Worm (Caenorhabditis elegans): Measurements from ENCODE around the gene C49A9.4.

The C49A9.4 gene

ce11 chrIV:6217503-6217902 is 2.0 kb upstream of the C49A9.4 start:
- TF ChIP-seq flt-1 (GFP tag; IDR thresholded peaks at IDR 0.05), result no peak
- no peak for TF ChIP-seq ceh-36 (tag; optimal IDR thresholded peaks at IDR 0.05)
- no peak for TF ChIP-seq hmbx-1 (tag; optimal IDR thresholded peaks at IDR 0.05)
- no peak for TF ChIP-seq ceh-13 (GFP tag; optimal IDR thresholded peaks at IDR 0.05)
- TF ChIP-seq aly-1 (tag; optimal IDR thresholded peaks at IDR 0.05), result no peak
- no peak for TF ChIP-seq ets-7 (tag; optimal IDR thresholded peaks at IDR 0.05)
- TF ChIP-seq B0310.2 (tag; optimal IDR thresholded peaks at IDR 0.05), result no peak
- TF ChIP-seq sea-1 (GFP tag; conservative IDR thresholded peaks at IDR 0.05), result no peak
- TF ChIP-seq pes-1 (GFP tag; IDR thresholded peaks at IDR 0.05), result no peak
- no peak for TF ChIP-seq F13C5.2 (tag; optimal IDR thresholded peaks at IDR 0.05)
- no peak for TF ChIP-seq tbx-11 (GFP tag; IDR thresholded peaks at IDR 0.05)
- no peak for TF ChIP-seq ama-1 (optimal IDR thresholded peaks at IDR 0.05)
- TF ChIP-seq hmg-4 (GFP tag; optimal IDR thresholded peaks at IDR 0.05), result no peak
- TF ChIP-seq tbx-37 (GFP tag; conservative IDR thresholded peaks at IDR 0.05), result no peak
- no peak for TF ChIP-seq scrt-1 (GFP tag; IDR thresholded peaks at IDR 0.05)
- no peak for TF ChIP-seq tra-4 (tag; optimal IDR thresholded peaks at IDR 0.05)
- no peak for TF ChIP-seq hnd-1 (tag; optimal IDR thresholded peaks at IDR 0.05)

ce11 chrIV:6221878-6222277 is 2.4 kb downstream of the C49A9.4 start, which contains the start of gene C49A9.3:
C49A9.3 (plus strand) TSS chrIV:6222089.
- no peak for TF ChIP-seq tra-4 (tag; optimal IDR thresholded peaks at IDR 0.05)
- TF ChIP-seq B0310.2 (tag; optimal IDR thresholded peaks at IDR 0.05), result no peak
- TF ChIP-seq ceh-13 (GFP tag; optimal IDR thresholded peaks at IDR 0.05), result no peak
- no peak for TF ChIP-seq hnd-1 (tag; optimal IDR thresholded peaks at IDR 0.05)
- no peak for TF ChIP-seq hmg-4 (GFP tag; optimal IDR thresholded peaks at IDR 0.05)
- no peak for TF ChIP-seq scrt-1 (GFP tag; IDR thresholded peaks at IDR 0.05)
- TF ChIP-seq tbx-37 (GFP tag; conservative IDR thresholded peaks at IDR 0.05), result no peak
- no peak for TF ChIP-seq sea-1 (GFP tag; conservative IDR thresholded peaks at IDR 0.05)
- no peak for TF ChIP-seq tbx-11 (GFP tag; IDR thresholded peaks at IDR 0.05)
- TF ChIP-seq aly-1 (tag; optimal IDR thresholded peaks at IDR 0.05), result no peak
- no peak for TF ChIP-seq ets-7 (tag; optimal IDR thresholded peaks at IDR 0.05)
- no peak for TF ChIP-seq pes-1 (GFP tag; IDR thresholded peaks at IDR 0.05)
- TF ChIP-seq hmbx-1 (tag; optimal IDR thresholded peaks at IDR 0.05), result no peak
- no peak for TF ChIP-seq ceh-36 (tag; optimal IDR thresholded peaks at IDR 0.05)
- no peak for TF ChIP-seq ama-1 (optimal IDR thresholded peaks at IDR 0.05)
- no peak for TF ChIP-seq F13C5.2 (tag; optimal IDR thresholded peaks at IDR 0.05)
- TF ChIP-seq flt-1 (GFP tag; IDR thresholded peaks at IDR 0.05), result no peak

- no peak for TF ChIP-seq aly-1 (tag; optimal IDR thresholded peaks at IDR 0.05)
- no peak for TF ChIP-seq B0310.2 (tag; optimal IDR thresholded peaks at IDR 0.05)
- TF ChIP-seq hnd-1 (tag; optimal IDR thresholded peaks at IDR 0.05), result no peak
- TF ChIP-seq hmg-4 (GFP tag; optimal IDR thresholded peaks at IDR 0.05), result no peak
- TF ChIP-seq tbx-11 (GFP tag; IDR thresholded peaks at IDR 0.05), result no peak
- no peak for TF ChIP-seq tbx-37 (GFP tag; conservative IDR thresholded peaks at IDR 0.05)
- TF ChIP-seq pes-1 (GFP tag; IDR thresholded peaks at IDR 0.05), result no peak
- TF ChIP-seq flt-1 (GFP tag; IDR thresholded peaks at IDR 0.05), result no peak
- no peak for TF ChIP-seq hmbx-1 (tag; optimal IDR thresholded peaks at IDR 0.05)
These were observed 5.7 kb downstream of the C49A9.4 start, which contains the start of gene C49A9.2 for ce11 chrIV:6225143-6225542. C49A9.2 (plus strand) TSS chrIV:6225443.

- TF ChIP-seq hmbx-1 (tag; optimal IDR thresholded peaks at IDR 0.05) (no peak), pes-1 (GFP tag; IDR thresholded peaks at IDR 0.05) (no peak), ama-1 (optimal IDR thresholded peaks at IDR 0.05) (no peak), sea-1 (GFP tag; conservative IDR thresholded peaks at IDR 0.05) (no peak), ceh-13 (GFP tag; optimal IDR thresholded peaks at IDR 0.05) (no peak), hmg-4 (GFP tag; optimal IDR thresholded peaks at IDR 0.05) (no peak), ceh-36 (tag; optimal IDR thresholded peaks at IDR 0.05) (no peak), aly-1 (tag; optimal IDR thresholded peaks at IDR 0.05) (no peak), hnd-1 (tag; optimal IDR thresholded peaks at IDR 0.05) (no peak), tbx-11 (GFP tag; IDR thresholded peaks at IDR 0.05) (no peak), F13C5.2 (tag; optimal IDR thresholded peaks at IDR 0.05) (no peak), ets-7 (tag; optimal IDR thresholded peaks at IDR 0.05) (no peak), tbx-37 (GFP tag; conservative IDR thresholded peaks at IDR 0.05) (no peak), B0310.2 (tag; optimal IDR thresholded peaks at IDR 0.05) (no peak), scrt-1 (GFP tag; IDR thresholded peaks at IDR 0.05) (no peak)
These were observed 8.5 kb downstream of the C49A9.4 start, which contains the start of gene C49A9.1 for ce11 chrIV:6227974-6228373. C49A9.1 (plus strand) TSS chrIV:6228190.

DNA sequence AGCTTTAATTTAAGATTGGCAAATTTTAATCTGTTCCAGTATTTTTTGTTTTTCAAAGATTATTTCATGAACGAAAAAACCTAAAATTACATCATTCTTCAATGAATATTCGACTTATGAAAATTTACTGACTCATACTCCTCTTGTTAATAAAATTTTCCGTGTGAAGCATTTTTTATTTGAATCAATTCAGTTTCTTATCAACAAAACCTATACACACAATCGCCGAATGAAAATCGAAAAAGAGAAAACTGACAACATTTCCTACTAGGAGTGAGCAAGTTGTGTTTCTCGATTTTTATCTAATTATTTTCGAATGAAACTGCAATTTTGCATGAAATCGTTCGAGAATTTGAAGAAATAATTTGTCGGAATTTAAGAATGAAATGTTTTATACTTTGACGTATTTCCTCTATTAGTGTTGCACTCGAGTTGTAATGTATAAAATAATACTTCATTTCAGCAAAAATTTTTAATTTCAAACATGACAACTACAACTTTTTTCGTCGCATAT is 11.1 kb downstream of the C49A9.4 start, which contains the start of gene F58F9.4:
TSS of gene F58F9.4 (plus strand) at position 464 of the 514 bp plus-strand sequence.
- TF ChIP-seq ceh-36 (tag; optimal IDR thresholded peaks at IDR 0.05) (no peak), scrt-1 (GFP tag; IDR thresholded peaks at IDR 0.05) (no peak), B0310.2 (tag; optimal IDR thresholded peaks at IDR 0.05) (no peak), hnd-1 (tag; optimal IDR thresholded peaks at IDR 0.05) (no peak), tra-4 (tag; optimal IDR thresholded peaks at IDR 0.05) (no peak), ama-1 (optimal IDR thresholded peaks at IDR 0.05) (no peak), aly-1 (tag; optimal IDR thresholded peaks at IDR 0.05) (no peak), tbx-37 (GFP tag; conservative IDR thresholded peaks at IDR 0.05) (no peak), hmg-4 (GFP tag; optimal IDR thresholded peaks at IDR 0.05) (no peak), tbx-11 (GFP tag; IDR thresholded peaks at IDR 0.05) (no peak), ets-7 (tag; optimal IDR thresholded peaks at IDR 0.05) (no peak), F13C5.2 (tag; optimal IDR thresholded peaks at IDR 0.05) (no peak), flt-1 (GFP tag; IDR thresholded peaks at IDR 0.05) (no peak)

DNA sequence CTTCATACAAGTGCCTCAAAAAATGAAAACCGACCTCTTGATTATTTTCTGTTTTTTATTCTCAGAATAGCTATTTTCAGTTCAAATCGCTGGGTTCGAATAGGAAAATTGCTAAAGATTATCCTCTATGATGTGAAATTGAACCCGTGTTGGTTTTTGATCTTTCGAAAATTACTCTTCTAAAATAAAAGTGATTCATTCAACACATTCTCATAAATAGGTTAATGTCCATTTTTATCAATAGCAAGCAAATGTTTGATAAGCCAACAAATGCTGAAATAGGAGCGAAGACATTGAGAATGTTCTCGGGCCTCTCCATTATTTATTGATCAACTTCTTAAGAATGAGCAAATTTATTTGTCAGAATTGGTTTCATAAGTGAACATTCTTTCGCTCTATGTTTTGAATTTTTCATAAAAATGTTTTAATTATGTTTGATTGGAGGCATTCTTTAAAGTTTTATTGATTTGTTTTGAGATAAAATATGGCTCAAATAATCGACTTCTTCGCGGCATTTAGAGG is 13.3 kb downstream of the C49A9.4 start, which contains the start of gene F58F9.3:
TSS of gene F58F9.3 (plus strand) at position 472 of the 522 bp plus-strand sequence.
- TF ChIP-seq flt-1 (GFP tag; IDR thresholded peaks at IDR 0.05) (no peak), tra-4 (tag; optimal IDR thresholded peaks at IDR 0.05) (no peak), pes-1 (GFP tag; IDR thresholded peaks at IDR 0.05) (no peak), tbx-37 (GFP tag; conservative IDR thresholded peaks at IDR 0.05) (no peak), ama-1 (optimal IDR thresholded peaks at IDR 0.05) (no peak), tbx-11 (GFP tag; IDR thresholded peaks at IDR 0.05) (no peak), hmg-4 (GFP tag; optimal IDR thresholded peaks at IDR 0.05) (no peak)

All from whole organism, early embryonic.